Fruit fly (Drosophila melanogaster) whole organism, embryonic: Measurements from ENCODE around the gene Ac78C.

ENCODE experiments used
- CG11456 ChIP-seq: fragments of 200-800 bp; sonication (Bioruptor generic); IDR thresholded peaks from 3 replicates; pipeline ENCODE4 v1.3.6; 2022; ENCODE audit warnings: missing biosample characterization, missing genetic modification characterization
- CTCF ChIP-seq: fragments of 200-800 bp; sonication (Bioruptor generic); optimal IDR thresholded peaks from 2 replicates; lab custom pipeline; 2017; ENCODE audit warnings: missing biosample characterization, mild to moderate bottlenecking, missing genetic modification characterization, moderate library complexity
- ERR ChIP-seq: fragments of 200-800 bp; sonication (Bioruptor generic); optimal IDR thresholded peaks from 2 replicates; lab custom pipeline; 2016; ENCODE audit warnings: missing biosample characterization, missing genetic modification characterization
- Oaz ChIP-seq: fragments of 200-800 bp; sonication (Bioruptor generic); IDR thresholded peaks from 2 replicates; pipeline ENCODE4 v1.3.6; 2022; ENCODE audit warnings: missing biosample characterization, missing genetic modification characterization
- caup ChIP-seq: fragments of 200-800 bp; sonication (Bioruptor generic); optimal IDR thresholded peaks from 3 replicates; lab custom pipeline; 2017; ENCODE audit warnings: missing biosample characterization, mild to moderate bottlenecking, missing genetic modification characterization, moderate library complexity; ENCODE audit not compliant: severe bottlenecking
- chm ChIP-seq: fragments of 200-800 bp; sonication (Bioruptor generic); IDR thresholded peaks from 2 replicates; pipeline ENCODE4 v1.3.6; 2022; ENCODE audit warnings: missing biosample characterization, missing genetic modification characterization
- kni ChIP-seq: fragments of 200-800 bp; sonication (Bioruptor generic); optimal IDR thresholded peaks from 3 replicates; lab custom pipeline; 2017; ENCODE audit warnings: mild to moderate bottlenecking, missing biosample characterization, missing genetic modification reagents, missing genetic modification characterization
- salm ChIP-seq: fragments of 200-800 bp; sonication (Bioruptor generic); optimal IDR thresholded peaks from 2 replicates; lab custom pipeline; 2018; ENCODE audit warnings: missing biosample characterization, mild to moderate bottlenecking, missing genetic modification characterization
- sens ChIP-seq: fragments of 200-800 bp; sonication (Bioruptor generic); peaks from one replicate; lab custom pipeline; 2016; ENCODE audit warnings: missing biosample characterization, missing genetic modification characterization

Gene Ac78C

DNA sequence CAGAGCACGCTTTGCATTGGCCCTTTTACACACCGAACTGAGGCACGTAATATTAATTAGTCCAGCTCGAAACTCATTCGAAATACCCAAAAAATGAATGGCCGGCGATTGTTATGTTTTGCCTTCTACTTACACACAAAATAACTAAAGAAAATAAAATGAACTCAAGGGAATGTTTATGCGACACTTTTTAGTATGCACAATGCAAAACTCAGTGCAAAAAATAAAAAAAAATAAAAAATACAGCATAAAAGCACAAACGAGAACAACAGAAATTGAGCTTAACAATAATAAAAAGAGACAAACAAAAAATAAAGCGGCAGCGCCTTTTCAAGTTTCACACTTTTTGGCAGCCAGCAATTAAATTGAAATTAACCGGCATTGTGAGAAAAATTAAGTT is 74.3 kb downstream of the Ac78C start:
- TF ChIP-seq Oaz (GFP tag; lab: Robert Waterston, UW) (no peak), caup (no peak), kni (GFP tag; lab: Kevin White, UChicago) (no peak)

DNA sequence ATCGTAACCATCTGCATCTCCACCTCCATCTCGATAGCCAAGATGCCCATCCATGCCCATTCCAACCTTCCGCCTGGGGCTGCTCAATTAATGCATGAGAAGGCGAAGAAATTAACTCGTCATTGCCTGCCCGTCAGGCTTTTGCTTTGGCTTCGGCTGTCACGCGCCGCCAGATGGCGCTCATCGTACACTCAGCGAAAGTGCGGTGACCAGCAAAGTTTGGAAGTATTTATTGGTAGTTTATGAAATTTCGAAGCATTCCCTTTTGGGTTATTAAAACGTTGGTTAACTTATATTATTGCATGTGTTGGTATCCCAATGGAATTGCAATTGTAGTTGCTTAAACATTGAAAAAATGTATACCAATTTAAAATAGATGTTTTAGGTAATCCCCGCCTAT is 81.5 kb downstream of the Ac78C start:
- TF ChIP-seq sens: peak; percentile 70
- TF ChIP-seq ERR (GFP tag; lab: Kevin White, UChicago): no peak
- peak; percentile 86 for TF ChIP-seq CTCF (GFP tag; lab: Kevin White, UChicago)

DNA sequence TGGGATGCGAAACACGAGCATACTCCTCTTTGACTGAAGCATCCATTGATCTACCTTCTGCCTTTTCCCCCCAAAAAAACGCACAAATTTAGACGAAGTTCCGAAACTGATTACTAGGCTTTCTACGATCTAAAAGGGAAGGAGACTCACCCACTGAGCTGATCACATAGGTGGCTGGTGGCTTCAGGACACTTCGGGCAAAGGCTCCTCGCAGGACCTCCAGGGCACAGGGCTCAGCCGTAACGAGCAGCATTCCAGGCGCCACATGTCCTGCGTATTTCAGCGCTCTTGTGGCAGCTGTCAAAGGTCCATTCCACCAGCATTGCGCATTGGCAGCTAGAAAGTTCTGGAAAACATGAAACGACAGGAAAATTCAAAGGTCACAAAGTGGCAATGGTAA is 82.8 kb downstream of the Ac78C start, which contains the start of gene CG33285:
Gene CG33285, minus strand, starts transcription at position 101 of the 400 bp plus-strand sequence.
- TF ChIP-seq salm (tag; lab: Kevin White, UChicago) (no peak), chm (GFP tag; lab: Robert Waterston, UW) (no peak), CG11456 (GFP tag; lab: Robert Waterston, UW) (0 out of 3 replicates have a peak, but pooled peaks have one; percentile 18)
